Worm (Caenorhabditis elegans) whole organism, late embryonic: ENCODE results near the gene T08D10.5.

Source experiments
- C08G9.2 ChIP-seq: sonication (generic microtip); optimal IDR thresholded peaks from 2 replicates; lab custom pipeline; 2016; ENCODE audit warnings: mild to moderate bottlenecking, missing genetic modification characterization, moderate library complexity, missing compliant biosample characterization
- C38D4.7 ChIP-seq: fragments of 200-800 bp; sonication (Bioruptor generic); optimal IDR thresholded peaks from 2 replicates; lab custom pipeline; 2018; ENCODE audit warnings: mild to moderate bottlenecking, missing genetic modification characterization, moderate library complexity, missing compliant biosample characterization
- F13H6.1 ChIP-seq: sonication (generic microtip); optimal IDR thresholded peaks from 2 replicates; lab custom pipeline; 2016; ENCODE audit warnings: missing genetic modification characterization, missing compliant biosample characterization
- K02D7.2 ChIP-seq: sonication (generic microtip); optimal IDR thresholded peaks from 2 replicates; lab custom pipeline; 2017; ENCODE audit warnings: mild to moderate bottlenecking, missing genetic modification characterization, missing compliant biosample characterization
- T23F11.4 ChIP-seq: fragments of 200-800 bp; sonication (Bioruptor generic); optimal IDR thresholded peaks from 2 replicates; lab custom pipeline; 2018; ENCODE audit warnings: mild to moderate bottlenecking, missing genetic modification characterization, missing compliant biosample characterization
- Y22D7AL.16 ChIP-seq: sonication (generic microtip); optimal IDR thresholded peaks from 2 replicates; lab custom pipeline; 2016; ENCODE audit warnings: missing genetic modification characterization, missing compliant biosample characterization
- ceh-14 ChIP-seq: sonication (generic microtip); optimal IDR thresholded peaks from 2 replicates; lab custom pipeline; 2016; ENCODE audit warnings: missing genotype, missing genetic modification characterization, missing compliant biosample characterization
- ceh-18 ChIP-seq: sonication (generic microtip); optimal IDR thresholded peaks from 2 replicates; lab custom pipeline; 2016; ENCODE audit warnings: missing genetic modification characterization, missing compliant biosample characterization
- ceh-2 ChIP-seq: sonication (generic microtip); optimal IDR thresholded peaks from 2 replicates; lab custom pipeline; 2016; ENCODE audit warnings: missing genotype, missing genetic modification characterization, missing compliant biosample characterization
- ceh-24 ChIP-seq: sonication (generic microtip); optimal IDR thresholded peaks from 2 replicates; lab custom pipeline; 2016; ENCODE audit warnings: mild to moderate bottlenecking, missing genetic modification characterization, missing compliant biosample characterization
- ceh-34 ChIP-seq: sonication (generic microtip); optimal IDR thresholded peaks from 2 replicates; lab custom pipeline; 2016; ENCODE audit warnings: mild to moderate bottlenecking, missing genetic modification characterization, missing compliant biosample characterization
- ceh-45 ChIP-seq: fragments of 200-800 bp; sonication (Bioruptor generic); IDR thresholded peaks from 2 replicates; pipeline ENCODE4 v1.3.6; 2022; ENCODE audit warnings: missing genetic modification reagents, missing genetic modification characterization, missing compliant biosample characterization
- elt-2 ChIP-seq: sonication (generic microtip); optimal IDR thresholded peaks from 2 replicates; lab custom pipeline; 2016; ENCODE audit warnings: missing genetic modification reagents, missing genetic modification characterization, missing compliant biosample characterization
- elt-4 ChIP-seq: sonication (generic microtip); optimal IDR thresholded peaks from 2 replicates; lab custom pipeline; 2016; ENCODE audit warnings: missing genetic modification characterization, missing compliant biosample characterization
- ets-4 ChIP-seq: sonication (generic microtip); optimal IDR thresholded peaks from 2 replicates; lab custom pipeline; 2016; ENCODE audit warnings: missing genetic modification characterization, missing compliant biosample characterization
- fkh-10 ChIP-seq: fragments of 150-350 bp; optimal IDR thresholded peaks from 2 replicates; lab custom pipeline; 2014; ENCODE audit warnings: missing biosample characterization, missing genetic modification reagents, missing genetic modification characterization
- fkh-6 ChIP-seq: sonication (generic microtip); optimal IDR thresholded peaks from 2 replicates; lab custom pipeline; 2016; ENCODE audit warnings: missing genetic modification characterization, missing compliant biosample characterization
- gmeb-2 ChIP-seq: sonication (generic microtip); optimal IDR thresholded peaks from 2 replicates; lab custom pipeline; 2016; ENCODE audit warnings: missing genetic modification characterization, inconsistent platforms, missing compliant biosample characterization
- hlh-13 ChIP-seq: fragments of 200-800 bp; sonication (Bioruptor generic); optimal IDR thresholded peaks from 2 replicates; lab custom pipeline; 2018; ENCODE audit warnings: mild to moderate bottlenecking, missing genetic modification characterization, missing compliant biosample characterization
- hlh-6 ChIP-seq: sonication (generic microtip); optimal IDR thresholded peaks from 2 replicates; lab custom pipeline; 2016; ENCODE audit warnings: missing genotype, missing genetic modification characterization, missing compliant biosample characterization
- lim-6 ChIP-seq: sonication (generic microtip); optimal IDR thresholded peaks from 2 replicates; lab custom pipeline; 2016; ENCODE audit warnings: missing genetic modification characterization, missing compliant biosample characterization
- madf-2 ChIP-seq: sonication (generic microtip); optimal IDR thresholded peaks from 2 replicates; lab custom pipeline; 2017; ENCODE audit warnings: missing genetic modification characterization, missing compliant biosample characterization
- mec-3 ChIP-seq: sonication (generic microtip); optimal IDR thresholded peaks from 2 replicates; lab custom pipeline; 2016; ENCODE audit warnings: borderline replicate concordance, missing genetic modification characterization, missing compliant biosample characterization
- nfya-1 ChIP-seq: sonication (generic microtip); optimal IDR thresholded peaks from 2 replicates; lab custom pipeline; 2017; ENCODE audit warnings: missing genetic modification characterization, mild to moderate bottlenecking, missing compliant biosample characterization, antibody characterized with exemption, moderate library complexity
- npax-4 ChIP-seq: sonication (generic microtip); optimal IDR thresholded peaks from 2 replicates; lab custom pipeline; 2016; ENCODE audit warnings: missing genetic modification characterization, missing compliant biosample characterization
- pat-9 ChIP-seq: fragments of 200-800 bp; sonication (Bioruptor generic); optimal IDR thresholded peaks from 2 replicates; lab custom pipeline; 2018; ENCODE audit warnings: mild to moderate bottlenecking, missing genetic modification characterization, moderate library complexity, missing compliant biosample characterization
- pax-1 ChIP-seq: fragments of 150-350 bp; optimal IDR thresholded peaks from 2 replicates; lab custom pipeline; 2014; ENCODE audit warnings: missing biosample characterization, missing genetic modification characterization
- ref-2 ChIP-seq: sonication (generic microtip); optimal IDR thresholded peaks from 2 replicates; lab custom pipeline; 2016; ENCODE audit warnings: missing genetic modification characterization, missing compliant biosample characterization
- rnt-1 ChIP-seq: sonication (generic microtip); optimal IDR thresholded peaks from 2 replicates; lab custom pipeline; 2016; ENCODE audit warnings: missing genetic modification characterization, missing compliant biosample characterization
- sox-2 ChIP-seq: fragments of 200-800 bp; sonication (Bioruptor generic); IDR thresholded peaks from 2 replicates; pipeline ENCODE4 v1.3.6; 2022; ENCODE audit warnings: missing genetic modification reagents, missing genetic modification characterization, missing compliant biosample characterization
- syd-9 ChIP-seq: sonication (generic microtip); optimal IDR thresholded peaks from 2 replicates; lab custom pipeline; 2016; ENCODE audit warnings: mild to moderate bottlenecking, missing genetic modification characterization, moderate library complexity, missing compliant biosample characterization
- tbx-2 ChIP-seq: sonication (generic microtip); optimal IDR thresholded peaks from 2 replicates; lab custom pipeline; 2016; ENCODE audit warnings: missing genetic modification characterization, missing compliant biosample characterization
- unc-42 ChIP-seq: sonication (generic microtip); optimal IDR thresholded peaks from 2 replicates; lab custom pipeline; 2016; ENCODE audit warnings: missing genotype, missing genetic modification characterization, missing compliant biosample characterization
- unc-86 ChIP-seq: sonication (generic microtip); optimal IDR thresholded peaks from 2 replicates; lab custom pipeline; 2016; ENCODE audit warnings: missing genetic modification characterization, missing compliant biosample characterization

T08D10.5 gene

ce11 chrX:11987900-11988364 lies 30.6 kb downstream of the T08D10.5 start, which contains the start of gene C49F5.6:
TSS of gene C49F5.6 (plus strand) at chrX:11988314.
- TF ChIP-seq pax-1 (tag; lab: Kevin White, UChicago), result no peak
- TF ChIP-seq rnt-1, result no peak

DNA sequence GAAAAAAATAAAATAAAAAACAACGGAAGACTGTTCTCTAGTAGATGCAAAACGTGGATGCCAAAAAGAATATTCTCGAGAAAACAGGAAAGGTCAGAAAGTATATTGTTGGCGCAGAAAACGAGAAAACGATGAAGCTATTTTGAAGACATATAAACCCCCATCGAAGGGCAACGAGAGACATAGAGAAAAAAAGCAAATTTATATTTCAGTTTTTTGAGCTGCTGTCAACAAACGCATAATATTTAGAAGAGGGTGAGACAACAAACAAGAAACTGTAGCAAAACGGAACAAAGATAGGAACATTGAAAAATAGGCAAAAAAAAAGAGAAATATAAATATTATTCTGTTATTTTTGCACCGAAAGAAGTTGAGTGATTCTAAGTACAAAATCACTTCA lies 34.9 kb downstream of the T08D10.5 start:
- TF ChIP-seq elt-2 (tag; lab: Kevin White, UChicago), result no peak
- TF ChIP-seq C38D4.7 (GFP tag; lab: Kevin White, UChicago), result no peak
- TF ChIP-seq ceh-34 (tag; lab: Kevin White, UChicago), result no peak
- TF ChIP-seq tbx-2 (tag; lab: Kevin White, UChicago), result no peak

DNA sequence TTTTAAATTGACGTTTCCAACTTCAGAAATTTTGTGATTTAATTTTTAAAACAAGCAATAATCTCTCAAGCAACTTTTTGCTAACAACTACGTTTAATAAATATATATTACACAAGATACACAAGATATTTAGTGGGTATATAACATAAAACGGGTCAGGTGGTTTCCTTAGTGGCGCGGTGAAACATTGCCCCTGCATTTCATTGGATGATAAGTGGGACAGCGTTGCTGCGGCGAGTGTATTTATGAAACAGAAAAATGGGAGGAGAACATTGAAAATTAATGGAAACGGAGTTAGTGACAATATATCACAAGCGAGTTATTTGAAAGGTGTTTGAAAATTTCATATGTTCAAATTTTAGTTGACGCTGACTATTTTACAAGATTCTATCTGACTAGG lies 35.4 kb downstream of the T08D10.5 start:
- TF ChIP-seq ceh-34 (tag; lab: Kevin White, UChicago) (no peak), mec-3 (tag; lab: Kevin White, UChicago) (no peak), F13H6.1 (tag; lab: Kevin White, UChicago) (no peak), hlh-6 (tag; lab: Kevin White, UChicago) (no peak), K02D7.2 (tag; lab: Kevin White, UChicago) (no peak)

DNA sequence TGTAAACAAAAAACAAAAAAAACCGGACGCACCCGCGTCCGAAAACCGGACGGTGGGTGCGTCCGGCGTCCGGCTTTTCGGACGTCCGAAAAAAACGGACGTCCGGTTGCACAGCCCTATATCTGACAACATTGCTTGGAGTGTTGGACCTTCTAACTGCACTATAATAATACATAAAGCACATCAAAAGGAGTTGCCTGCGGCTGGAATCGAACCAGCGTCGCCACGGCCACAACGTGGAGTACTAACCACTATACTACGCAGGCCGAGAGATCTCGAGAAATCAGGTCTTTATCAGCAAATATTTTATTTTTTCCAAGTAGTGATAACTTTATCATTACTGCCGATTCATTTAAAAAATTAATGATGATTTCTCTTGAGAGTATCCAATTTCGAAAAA lies 36.0 kb downstream of the T08D10.5 start:
- TF ChIP-seq fkh-10 (GFP tag; lab: Kevin White, UChicago) (no peak), ceh-24 (tag; lab: Kevin White, UChicago) (no peak), ceh-34 (tag; lab: Kevin White, UChicago) (no peak), F13H6.1 (tag; lab: Kevin White, UChicago) (no peak), gmeb-2 (no peak)

DNA sequence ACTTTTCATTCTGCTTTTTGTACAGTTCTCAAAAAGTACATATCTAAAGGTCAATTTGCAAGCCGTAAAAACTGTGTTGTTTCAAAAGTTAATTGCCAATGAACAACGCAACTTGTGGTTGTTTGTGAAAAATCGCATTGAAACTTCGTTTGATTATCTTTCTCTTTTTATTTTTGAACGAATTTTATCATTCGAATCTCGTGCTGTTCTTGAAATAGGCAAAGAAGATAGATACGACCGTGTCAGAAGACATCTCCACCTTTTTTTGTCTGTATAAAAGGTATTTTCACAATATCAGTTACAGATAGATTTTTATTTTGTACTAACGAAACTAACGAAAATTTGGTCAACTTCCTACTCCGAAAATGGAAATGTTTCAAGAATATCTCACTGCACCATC lies 37.1 kb downstream of the T08D10.5 start, which contains the start of gene C49F5.7:
TSS of gene C49F5.7 (plus strand) at position 301 of the 400 bp plus-strand sequence.
- TF ChIP-seq syd-9 (tag; lab: Kevin White, UChicago) (no peak), F13H6.1 (tag; lab: Kevin White, UChicago) (no peak), lim-6 (tag; lab: Kevin White, UChicago) (no peak), Y22D7AL.16 (tag; lab: Kevin White, UChicago) (no peak), unc-42 (tag; lab: Kevin White, UChicago) (no peak), npax-4 (tag; lab: Kevin White, UChicago) (no peak), C08G9.2 (tag; lab: Kevin White, UChicago) (no peak), ref-2 (tag; lab: Kevin White, UChicago) (no peak), ceh-14 (tag; lab: Kevin White, UChicago) (no peak), nfya-1 (no peak), fkh-6 (no peak), ceh-18 (no peak), hlh-13 (no peak), madf-2 (tag; lab: Kevin White, UChicago) (no peak), ets-4 (no peak), elt-4 (tag; lab: Kevin White, UChicago) (no peak), sox-2 (no peak)

DNA sequence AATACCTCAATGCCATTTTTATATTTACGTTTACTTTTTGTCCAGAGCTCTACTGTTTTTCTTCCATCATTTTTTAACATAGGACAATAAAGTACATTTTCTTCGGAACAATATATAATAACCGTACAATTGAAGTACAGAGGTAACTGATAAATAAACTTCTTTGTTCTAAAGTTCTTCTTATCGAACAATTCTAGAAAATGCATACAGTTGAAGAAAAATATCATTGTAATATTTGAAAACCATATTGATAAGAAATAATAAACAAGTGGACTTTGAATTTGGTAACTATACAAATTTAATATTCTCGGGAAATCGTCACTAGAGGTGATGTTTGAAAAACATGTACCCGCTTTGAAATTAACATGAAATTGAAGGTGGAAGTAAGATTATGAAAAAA lies 39.3 kb downstream of the T08D10.5 start:
- TF ChIP-seq ceh-45 (no peak), ceh-2 (tag; lab: Kevin White, UChicago) (no peak), T23F11.4 (GFP tag; lab: Kevin White, UChicago) (no peak), ceh-34 (tag; lab: Kevin White, UChicago) (no peak), unc-86 (tag; lab: Kevin White, UChicago) (no peak), pat-9 (no peak)
